Fruit fly (Drosophila melanogaster): ENCODE results near the gene CG34456.
A peak's percentile ranks its signal among the peaks of the same experiment; 100 is the strongest.

DNA sequence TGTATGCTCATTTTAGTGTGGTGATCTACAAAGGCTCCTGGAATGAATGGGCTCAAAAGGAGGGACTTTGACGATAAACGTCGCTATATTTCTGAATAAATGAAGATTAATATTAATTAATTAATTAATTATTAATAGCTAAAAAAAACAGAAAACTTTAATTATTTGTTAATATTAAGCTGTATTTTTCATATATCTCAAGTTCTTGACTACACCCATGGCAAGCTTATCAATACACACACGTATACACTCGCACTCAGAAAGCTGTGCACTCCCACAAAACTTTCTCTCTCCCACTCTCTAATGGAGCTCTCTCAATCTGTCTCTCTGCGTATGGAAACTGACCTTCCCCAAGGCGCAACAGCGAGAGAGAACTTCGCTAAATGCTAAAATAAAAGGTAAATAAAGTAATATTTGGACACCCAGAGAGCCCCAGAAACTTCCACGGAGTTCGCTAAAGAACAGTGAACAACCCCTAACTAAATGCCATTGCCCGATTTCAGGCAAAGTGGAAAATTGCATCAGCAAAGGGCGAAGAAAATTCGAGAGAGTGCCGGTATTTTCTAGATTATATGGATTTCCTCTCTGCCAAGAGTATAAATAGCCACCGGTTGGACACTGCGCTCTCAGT is 11.6 kb downstream of the CG34456 start:
- TF ChIP-seq kay (GFP tag; ENCODE audit: borderline replicate concordance) (no peak), Crg-1 (GFP tag; optimal IDR thresholded peaks at IDR 0.05) (peak; percentile 1), tj (GFP tag; optimal IDR thresholded peaks at IDR 0.05) (peak; percentile 35), CG1620 (GFP tag; optimal IDR thresholded peaks at IDR 0.05) (no peak), cic (GFP tag; optimal IDR thresholded peaks at IDR 0.05) (peak; percentile 23), Clk (GFP tag; optimal IDR thresholded peaks at IDR 0.05) (peak; percentile 50), toe (GFP tag; optimal IDR thresholded peaks at IDR 0.05) (no peak), CG14711 (tag; optimal IDR thresholded peaks at IDR 0.05) (peak; percentile 64)

Measured in whole organism, adult.